Worm (Caenorhabditis elegans) whole organism, L1 larva: ENCODE data around the gene sec-6.

Source experiments
- C16A3.4 ChIP-seq: fragments of 150-350 bp; optimal IDR thresholded peaks from 2 replicates; lab custom pipeline; 2014; ENCODE audit warnings: missing biosample characterization, missing genetic modification characterization
- C34B4.2 ChIP-seq: sonication (generic microtip); optimal IDR thresholded peaks from 2 replicates; lab custom pipeline; 2017; ENCODE audit warnings: mild to moderate bottlenecking, missing genetic modification characterization, missing compliant biosample characterization
- aly-2 ChIP-seq: fragments of 150-350 bp; optimal IDR thresholded peaks from 2 replicates; lab custom pipeline; 2014; ENCODE audit warnings: missing biosample characterization, missing genetic modification characterization
- blmp-1 ChIP-seq: fragments of 150-350 bp; optimal IDR thresholded peaks from 2 replicates; lab custom pipeline; 2014; ENCODE audit warnings: missing biosample characterization, missing genetic modification characterization
- ceh-8 ChIP-seq: fragments of 200-800 bp; sonication (Bioruptor generic); optimal IDR thresholded peaks from 2 replicates; lab custom pipeline; 2018; ENCODE audit warnings: mild to moderate bottlenecking, missing genetic modification characterization, moderate library complexity, missing compliant biosample characterization
- ceh-82 ChIP-seq, 3 experiments: fragments of 150-350 bp in 1 of 3; sonication (generic microtip) in 2 of 3; optimal IDR thresholded peaks; 2 replicates each; lab custom pipeline; 2014 to 2017; ENCODE audit warnings: missing biosample characterization in 3 of 3, missing genetic modification characterization in 3 of 3
- efl-1 ChIP-seq, 4 experiments: fragments of 150-350 bp; optimal IDR thresholded peaks in 3 of 4; peaks in 1 of 4; 1 replicate in 1 of 4; 2 replicates in 3 of 4; lab custom pipeline; 2014; ENCODE audit warnings: missing biosample characterization in 2 of 4, missing genetic modification characterization in 2 of 4, missing genetic modification reagents in 2 of 4
- elt-2 ChIP-seq: sonication (generic microtip); optimal IDR thresholded peaks from 2 replicates; lab custom pipeline; 2016; ENCODE audit warnings: missing genetic modification characterization, mild to moderate bottlenecking, inconsistent platforms, missing compliant biosample characterization, missing genetic modification reagents
- elt-3 ChIP-seq, 6 experiments: fragments of 150-350 bp in 1 of 6; sonication (generic microtip); optimal IDR thresholded peaks; 2 replicates each; lab custom pipeline; 2017 to 2018; ENCODE audit warnings: missing biosample characterization in 6 of 6, missing genetic modification characterization in 6 of 6, inconsistent platforms in 1 of 6
- fkh-4 ChIP-seq: sonication (generic microtip); optimal IDR thresholded peaks from 2 replicates; lab custom pipeline; 2016; ENCODE audit warnings: missing compliant biosample characterization, missing genetic modification characterization, borderline replicate concordance
- fkh-8 ChIP-seq: sonication (generic microtip); optimal IDR thresholded peaks from 2 replicates; lab custom pipeline; 2016; ENCODE audit warnings: mild to moderate bottlenecking, missing genetic modification characterization, missing compliant biosample characterization
- fos-1 ChIP-seq: fragments of 150-350 bp; optimal IDR thresholded peaks from 2 replicates; lab custom pipeline; 2014; ENCODE audit warnings: missing biosample characterization, missing genetic modification characterization
- hlh-17 ChIP-seq: fragments of 200-800 bp; sonication (Bioruptor generic); optimal IDR thresholded peaks from 2 replicates; lab custom pipeline; 2018; ENCODE audit warnings: missing genetic modification characterization, mild to moderate bottlenecking, missing compliant biosample characterization, moderate library complexity, borderline replicate concordance
- hlh-4 ChIP-seq: sonication (generic microtip); optimal IDR thresholded peaks from 2 replicates; lab custom pipeline; 2016; ENCODE audit warnings: mild to moderate bottlenecking, missing genetic modification characterization, missing compliant biosample characterization
- hpl-2 ChIP-seq: fragments of 150-350 bp; optimal IDR thresholded peaks from 2 replicates; lab custom pipeline; 2014; ENCODE audit warnings: missing biosample characterization, missing genetic modification reagents, missing genetic modification characterization
- irx-1 ChIP-seq: sonication (generic microtip); optimal IDR thresholded peaks from 2 replicates; lab custom pipeline; 2016; ENCODE audit warnings: missing genetic modification characterization, missing compliant biosample characterization
- isw-1 ChIP-seq: fragments of 200-800 bp; sonication (Bioruptor generic); IDR thresholded peaks from 2 replicates; pipeline ENCODE4 v1.3.6; 2022; ENCODE audit warnings: missing genetic modification characterization, missing compliant biosample characterization
- jun-1 ChIP-seq: fragments of 150-350 bp; optimal IDR thresholded peaks from 2 replicates; lab custom pipeline; 2014; ENCODE audit warnings: missing biosample characterization, missing genetic modification reagents, missing genetic modification characterization
- lin-14 ChIP-seq: fragments of 200-800 bp; sonication (Bioruptor generic); optimal IDR thresholded peaks from 2 replicates; lab custom pipeline; 2018; ENCODE audit warnings: mild to moderate bottlenecking, missing genetic modification characterization, moderate library complexity, missing compliant biosample characterization
- lir-3 ChIP-seq: sonication (generic microtip); optimal IDR thresholded peaks from 2 replicates; lab custom pipeline; 2016; ENCODE audit warnings: mild to moderate bottlenecking, missing genetic modification characterization, moderate library complexity, missing compliant biosample characterization; ENCODE audit not compliant: poor library complexity
- lsy-2 ChIP-seq, 2 experiments: fragments of 150-350 bp; optimal IDR thresholded peaks; 2 replicates each; lab custom pipeline; 2014; ENCODE audit warnings: missing biosample characterization in 2 of 2, missing genetic modification characterization in 2 of 2
- mep-1 ChIP-seq: fragments of 150-350 bp; optimal IDR thresholded peaks from 2 replicates; lab custom pipeline; 2014; ENCODE audit warnings: missing biosample characterization, missing genetic modification characterization
- nhr-11 ChIP-seq: fragments of 150-350 bp; optimal IDR thresholded peaks from 2 replicates; lab custom pipeline; 2014; ENCODE audit warnings: missing biosample characterization, missing genetic modification characterization
- nhr-19 ChIP-seq: fragments of 200-800 bp; sonication (Bioruptor generic); conservative IDR thresholded peaks from 2 replicates; pipeline ENCODE4 v1.3.6; 2022; ENCODE audit warnings: missing genetic modification characterization, missing compliant biosample characterization
- nhr-237 ChIP-seq: fragments of 150-350 bp; optimal IDR thresholded peaks from 2 replicates; lab custom pipeline; 2014; ENCODE audit warnings: missing biosample characterization, missing genetic modification characterization
- nhr-47 ChIP-seq: sonication (generic microtip); optimal IDR thresholded peaks from 2 replicates; lab custom pipeline; 2016; ENCODE audit warnings: mild to moderate bottlenecking, missing genetic modification characterization, moderate library complexity, missing compliant biosample characterization
- nhr-71 ChIP-seq: sonication (generic microtip); optimal IDR thresholded peaks from 2 replicates; lab custom pipeline; 2016; ENCODE audit warnings: mild to moderate bottlenecking, missing genetic modification characterization, moderate library complexity, missing compliant biosample characterization
- nhr-77 ChIP-seq: fragments of 150-350 bp; optimal IDR thresholded peaks from 2 replicates; lab custom pipeline; 2014; ENCODE audit warnings: missing biosample characterization, missing genetic modification characterization
- rnt-1 ChIP-seq: sonication (generic microtip); optimal IDR thresholded peaks from 2 replicates; lab custom pipeline; 2016; ENCODE audit warnings: mild to moderate bottlenecking, missing genetic modification characterization, moderate library complexity, missing compliant biosample characterization
- skn-1 ChIP-seq: fragments of 150-350 bp; optimal IDR thresholded peaks from 2 replicates; lab custom pipeline; 2014; ENCODE audit warnings: missing biosample characterization, missing genetic modification characterization
- snpc-4 ChIP-seq: fragments of 150-350 bp; optimal IDR thresholded peaks from 2 replicates; lab custom pipeline; 2014; ENCODE audit warnings: missing biosample characterization, missing genetic modification characterization
- sptf-1 ChIP-seq: fragments of 150-350 bp; optimal IDR thresholded peaks from 2 replicates; lab custom pipeline; 2014; ENCODE audit warnings: missing biosample characterization, missing genetic modification characterization
- swsn-7 ChIP-seq: sonication (generic microtip); optimal IDR thresholded peaks from 2 replicates; lab custom pipeline; 2016; ENCODE audit warnings: missing genetic modification characterization, missing compliant biosample characterization
- unc-130 ChIP-seq: fragments of 150-350 bp; optimal IDR thresholded peaks from 2 replicates; lab custom pipeline; 2017; ENCODE audit warnings: missing biosample characterization, missing genetic modification characterization, inconsistent platforms
- unc-62 ChIP-seq: fragments of 150-350 bp; optimal IDR thresholded peaks from 2 replicates; lab custom pipeline; 2014; ENCODE audit warnings: missing biosample characterization, missing genetic modification reagents, missing genetic modification characterization
- xbp-1 ChIP-seq: sonication (generic microtip); optimal IDR thresholded peaks from 2 replicates; lab custom pipeline; 2016; ENCODE audit warnings: missing genetic modification characterization, missing compliant biosample characterization
- zip-4 ChIP-seq: fragments of 200-800 bp; sonication (Bioruptor generic); optimal IDR thresholded peaks from 2 replicates; lab custom pipeline; 2018; ENCODE audit warnings: mild to moderate bottlenecking, missing genetic modification characterization, moderate library complexity, missing compliant biosample characterization

The sec-6 gene

ce11 chrII:5330206-5330686 lies 29.1 kb upstream of the sec-6 start (continued):
- no peak for TF ChIP-seq unc-62
- peak; percentile 85 for TF ChIP-seq mep-1 (tag; lab: Kevin White, UChicago)
- TF ChIP-seq rnt-1 (tag; lab: Kevin White, UChicago) = peak; percentile 86
- peak; percentile 75 to 87 for TF ChIP-seq lsy-2 (tag; optimal IDR thresholded peaks at IDR 0.05; lab: Kevin White, UChicago)
- peak; percentile 75 for TF ChIP-seq nhr-237 (tag; lab: Kevin White, UChicago)
- peak in 3 of 6 experiments; percentile 44 to 77 (median 70) for TF ChIP-seq elt-3 (tag; optimal IDR thresholded peaks at IDR 0.05; lab: Kevin White, UChicago)
- peak; percentile 83 for TF ChIP-seq nhr-47
- peak; percentile 36; the same call in 1 of the 2 replicates for TF ChIP-seq isw-1 (GFP tag; lab: Robert Waterston, UW)
- peak in 2 of 3 experiments; percentile 40 to 55 for TF ChIP-seq ceh-82 (tag; optimal IDR thresholded peaks at IDR 0.05; lab: Kevin White, UChicago)
- TF ChIP-seq nhr-19 (GFP tag; lab: Robert Waterston, UW) = peak; percentile 82
- TF ChIP-seq skn-1 (tag; lab: Kevin White, UChicago) = peak; percentile 78
- TF ChIP-seq C34B4.2 (tag; lab: Kevin White, UChicago) = no peak
- TF ChIP-seq swsn-7 (tag; lab: Kevin White, UChicago) = peak; percentile 84
- peak; percentile 79 for TF ChIP-seq C16A3.4 (tag; lab: Kevin White, UChicago)

- TF ChIP-seq hlh-17 (GFP tag; lab: Kevin White, UChicago) = no peak
- no peak for TF ChIP-seq fkh-4 (tag; lab: Kevin White, UChicago)
- no peak for TF ChIP-seq ceh-8
- TF ChIP-seq aly-2 (tag; lab: Kevin White, UChicago) = no peak
- peak; percentile 15 for TF ChIP-seq nhr-47
- peak; percentile 29 for TF ChIP-seq nhr-71 (tag; lab: Kevin White, UChicago)
- TF ChIP-seq blmp-1 (tag; lab: Kevin White, UChicago) = peak; percentile 61
- no peak for TF ChIP-seq sptf-1
- no peak for TF ChIP-seq lir-3 (tag; lab: Kevin White, UChicago)
- peak; percentile 23 for TF ChIP-seq fkh-8 (tag; lab: Kevin White, UChicago)
- peak; percentile 36 for TF ChIP-seq mep-1 (tag; lab: Kevin White, UChicago)
- peak; percentile 3 for TF ChIP-seq fos-1 (tag; lab: Kevin White, UChicago)
- TF ChIP-seq unc-130 (tag; lab: Kevin White, UChicago) = no peak
- TF ChIP-seq hpl-2 (GFP tag; lab: Kevin White, UChicago) = no peak
- TF ChIP-seq xbp-1 = no peak
- TF ChIP-seq lin-14 (GFP tag; lab: Kevin White, UChicago) = peak; percentile 14
- no peak for TF ChIP-seq jun-1
- TF ChIP-seq nhr-77 (tag; lab: Kevin White, UChicago) = peak; percentile 10
- TF ChIP-seq ceh-82 (tag; optimal IDR thresholded peaks at IDR 0.05; lab: Kevin White, UChicago) = no peak
- no peak for TF ChIP-seq irx-1 (tag; lab: Kevin White, UChicago)
Observed at ce11 chrII:5331677-5332303, 27.6 kb upstream of the sec-6 start.

ce11 chrII:5332345-5333124 lies 26.8 kb upstream of the sec-6 start:
- TF ChIP-seq efl-1 (optimal IDR thresholded peaks at IDR 0.05; lab: Kevin White, UChicago) (no peak), efl-1 (GFP tag; optimal IDR thresholded peaks at IDR 0.05 in 1 of 2; lab: Kevin White, UChicago) (no peak), jun-1 (peak; percentile 12), nhr-11 (tag; lab: Kevin White, UChicago) (no peak), zip-4 (GFP tag; lab: Kevin White, UChicago) (no peak), snpc-4 (no peak), elt-2 (tag; lab: Kevin White, UChicago) (peak; percentile 74), lin-14 (GFP tag; lab: Kevin White, UChicago) (no peak), hlh-4 (no peak)
